Worm (Caenorhabditis elegans) whole organism, mixed stage, embryonic: ENCODE data around the gene tnc-2.

Source experiments
- ceh-43 ChIP-seq: fragments of 200-800 bp; sonication (Bioruptor generic); optimal IDR thresholded peaks from 2 replicates; lab custom pipeline; 2018; ENCODE audit warnings: mild to moderate bottlenecking, missing genetic modification characterization, moderate library complexity, missing compliant biosample characterization
- elt-3 ChIP-seq: fragments of 150-350 bp; optimal IDR thresholded peaks from 2 replicates; lab custom pipeline; 2014; ENCODE audit warnings: missing biosample characterization, missing genetic modification characterization
- unc-62 ChIP-seq: fragments of 150-350 bp; optimal IDR thresholded peaks from 2 replicates; lab custom pipeline; 2014; ENCODE audit warnings: missing biosample characterization, missing genetic modification reagents, missing genetic modification characterization

DNA sequence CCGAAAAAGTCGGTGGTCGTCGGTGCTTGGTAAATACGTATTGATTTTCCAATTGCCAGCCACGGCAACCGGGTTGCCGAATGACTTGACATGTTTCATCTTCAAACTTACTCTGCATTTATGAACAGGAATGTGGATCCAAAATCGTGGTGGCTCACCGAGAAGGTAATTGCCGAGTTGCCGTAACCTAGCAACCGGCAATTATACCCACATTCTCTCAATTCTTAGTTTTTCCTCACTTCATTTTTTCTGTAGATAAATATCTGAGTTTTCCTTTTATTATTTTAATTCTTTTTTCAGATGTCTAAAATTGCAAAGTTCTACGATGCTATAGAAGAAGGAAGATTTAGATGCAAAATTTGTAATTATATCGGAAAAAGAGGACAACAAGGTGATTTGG, 14.0 kb upstream of the tnc-2 start, which contains the start of gene ZK673.4:
- TF ChIP-seq elt-3 (tag; lab: Kevin White, UChicago) (no peak), ceh-43 (GFP tag; lab: Kevin White, UChicago) (no peak), unc-62 (GFP tag; lab: Kevin White, UChicago) (no peak)
